Fruit fly (Drosophila melanogaster) whole organism: Measurements from ENCODE around the gene x16.

Experiments used
- CG8478 ChIP-seq: fragments of >200 bp; optimal IDR thresholded peaks from 2 replicates; lab custom pipeline; 2018; ENCODE audit warnings: inconsistent platforms
- EcR ChIP-seq, 2 experiments: fragments of >200 bp; optimal IDR thresholded peaks; 2 replicates each; lab custom pipeline; 2017; ENCODE audit warnings: missing biosample characterization in 2 of 2, missing genetic modification characterization in 2 of 2, missing genetic modification reagents in 2 of 2
- pan ChIP-seq: fragments of >200 bp; optimal IDR thresholded peaks from 2 replicates; lab custom pipeline; 2017
- psq ChIP-seq: fragments of >200 bp; optimal IDR thresholded peaks from 2 replicates; lab custom pipeline; 2017
- usp ChIP-seq: fragments of >200 bp; optimal IDR thresholded peaks from 2 replicates; lab custom pipeline; 2017; ENCODE audit warnings: missing biosample characterization, missing genetic modification characterization, mixed read lengths

- TF ChIP-seq CG8478 (lab: Kevin White, UChicago) (no peak), usp (GFP tag; lab: Kevin White, UChicago) (no peak), pan (lab: Kevin White, UChicago) (no peak), EcR (GFP tag; optimal IDR thresholded peaks at IDR 0.05; lab: Kevin White, UChicago) (no peak), psq (no peak)
Observed at dm6 chr2L:6939698-6940097, 19.7 kb upstream of the x16 start.
